Worm (Caenorhabditis elegans): ENCODE results near the gene his-8.

his-8 gene

DNA sequence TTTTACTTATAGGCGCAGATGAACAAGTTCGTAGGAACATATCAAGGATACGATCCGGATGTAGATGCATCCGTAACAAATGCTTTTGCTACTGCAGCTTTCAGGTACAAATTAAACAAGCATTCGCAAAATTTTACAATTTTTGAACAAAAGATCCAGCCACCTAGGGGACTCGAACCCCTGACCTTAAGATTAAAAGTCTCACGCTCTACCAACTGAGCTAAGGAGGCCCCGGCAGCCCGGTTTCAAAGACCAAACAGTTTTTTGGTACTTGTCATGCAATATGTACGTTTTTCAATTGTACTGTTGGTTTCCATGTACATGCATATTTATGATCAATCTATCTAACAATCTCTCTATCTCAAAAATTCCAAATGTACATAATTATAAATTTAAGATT lies 33.5 kb downstream of the his-8 start:
- TF ChIP-seq lsl-1 (GFP tag; optimal IDR thresholded peaks at IDR 0.05) (peak; percentile 43), hmg-20 (GFP tag; IDR thresholded peaks at IDR 0.05) (no peak), F22D6.2 (tag; optimal IDR thresholded peaks at IDR 0.05) (no peak), pha-4 (tag; optimal IDR thresholded peaks at IDR 0.05) (no peak), pbrm-1 (GFP tag; IDR thresholded peaks at IDR 0.05) (peak; percentile 39; the same call in 1 of the 2 replicates), ztf-18 (tag; optimal IDR thresholded peaks at IDR 0.05) (peak; percentile 67), ekl-4 (GFP tag; IDR thresholded peaks at IDR 0.05) (no peak), him-1 (tag; optimal IDR thresholded peaks at IDR 0.05) (peak; percentile 75), atf-7 (tag; optimal IDR thresholded peaks at IDR 0.05) (no peak), lin-40 (tag; optimal IDR thresholded peaks at IDR 0.05) (no peak), hsf-1 (GFP tag; IDR thresholded peaks at IDR 0.05) (peak; percentile 50; the same call in 1 of the 2 replicates), aptf-2 (GFP tag; conservative IDR thresholded peaks at IDR 0.05) (no peak), Y53F4B.3 (GFP tag; IDR thresholded peaks at IDR 0.05) (peak; percentile 66), hmg-1.2 (GFP tag; IDR thresholded peaks at IDR 0.05) (peak; percentile 60), Y53G8AR.9 (GFP tag; conservative IDR thresholded peaks at IDR 0.05) (no peak), K11D2.4 (GFP tag; IDR thresholded peaks at IDR 0.05) (no peak), lag-1 (GFP tag; IDR thresholded peaks at IDR 0.05) (no peak), Y67H2A.10 (GFP tag; conservative IDR thresholded peaks at IDR 0.05) (no peak), ztf-6 (GFP tag; IDR thresholded peaks at IDR 0.05) (no peak), akir-1 (GFP tag; optimal IDR thresholded peaks at IDR 0.05) (no peak), nhr-179 (tag; optimal IDR thresholded peaks at IDR 0.05) (no peak), tbp1 (GFP tag; optimal IDR thresholded peaks at IDR 0.05) (peak; percentile 91), dox-1 (GFP tag; IDR thresholded peaks at IDR 0.05) (peak; percentile 71), nhr-27 (tag; optimal IDR thresholded peaks at IDR 0.05) (no peak), lin-54 (GFP tag; optimal IDR thresholded peaks at IDR 0.05) (peak; percentile 12), cebp-1 (GFP tag; IDR thresholded peaks at IDR 0.05) (no peak), cebp-1 (tag; optimal IDR thresholded peaks at IDR 0.05) (peak; percentile 30), zim-3 (tag; optimal IDR thresholded peaks at IDR 0.05) (no peak), tlf-1 (GFP tag; optimal IDR thresholded peaks at IDR 0.05) (no peak), F39B2.1 (GFP tag; IDR thresholded peaks at IDR 0.05) (peak; percentile 55; the same call in 1 of the 2 replicates), Y56A3A.18 (GFP tag; IDR thresholded peaks at IDR 0.05) (no peak), ceh-27 (GFP tag; optimal IDR thresholded peaks at IDR 0.05) (no peak), Y95B8A.8 (GFP tag; IDR thresholded peaks at IDR 0.05) (0 out of 2 replicates have a peak, but pooled peaks have one; percentile 40), madf-10 (tag; optimal IDR thresholded peaks at IDR 0.05) (no peak), attf-5 (GFP tag; optimal IDR thresholded peaks at IDR 0.05) (peak; percentile 29), K12H6.12 (tag; optimal IDR thresholded peaks at IDR 0.05) (no peak), F33H1.4 (GFP tag; IDR thresholded peaks at IDR 0.05) (0 out of 2 replicates have a peak, but pooled peaks have one; percentile 13), ceh-79 (tag; optimal IDR thresholded peaks at IDR 0.05) (no peak), T07F8.4 (tag; optimal IDR thresholded peaks at IDR 0.05) (no peak), snpc-1.1 (tag; optimal IDR thresholded peaks at IDR 0.05; ENCODE audit: insufficient read depth) (peak; percentile 84), B0035.1 (tag; optimal IDR thresholded peaks at IDR 0.05) (no peak), F23B12.7 (tag; optimal IDR thresholded peaks at IDR 0.05; ENCODE audit: insufficient read depth) (no peak), D2030.7 (GFP tag; IDR thresholded peaks at IDR 0.05) (peak; percentile 68), lsy-27 (tag; optimal IDR thresholded peaks at IDR 0.05; ENCODE audit: borderline replicate concordance, insufficient read depth) (no peak), fkh-3 (tag; optimal IDR thresholded peaks at IDR 0.05) (no peak), lin-35 (GFP tag; optimal IDR thresholded peaks at IDR 0.05) (no peak), nfya-1 (tag; optimal IDR thresholded peaks at IDR 0.05; ENCODE audit: borderline replicate concordance, insufficient read depth) (no peak), sdz-38 (tag; optimal IDR thresholded peaks at IDR 0.05) (no peak)

All from whole organism, young adult.